Worm (Caenorhabditis elegans): ENCODE measurements around the gene kel-1.

DNA sequence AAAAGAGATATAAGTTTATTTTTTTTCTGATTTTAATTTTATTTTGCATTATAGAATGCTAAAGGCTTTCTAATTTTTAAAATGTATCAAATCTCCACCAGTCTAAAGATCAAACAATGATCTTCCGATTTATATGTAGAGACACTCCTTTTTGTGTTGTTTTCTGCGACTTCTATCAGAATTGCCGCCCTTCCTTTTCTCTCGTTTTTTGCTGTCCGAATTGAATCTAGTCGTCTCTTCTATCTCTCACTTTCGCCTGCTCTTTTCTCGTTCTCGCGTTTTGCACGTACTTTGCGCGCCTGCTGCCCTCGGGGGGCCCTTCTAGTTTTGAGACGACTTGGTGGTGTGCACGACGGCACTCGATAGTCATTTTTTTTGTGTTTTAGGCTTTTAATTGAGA lies 35.6 kb downstream of the kel-1 start:
- TF ChIP-seq him-1 (tag; optimal IDR thresholded peaks at IDR 0.05) (no peak), dao-5 (tag; optimal IDR thresholded peaks at IDR 0.05) (no peak)
